Fruit fly (Drosophila melanogaster) whole organism: ENCODE measurements around the gene eIF3i.

Source experiments
- Dll ChIP-seq: fragments of >200 bp; optimal IDR thresholded peaks from 2 replicates; lab custom pipeline; 2017
- pan ChIP-seq: fragments of >200 bp; optimal IDR thresholded peaks from 2 replicates; lab custom pipeline; 2017
- usp ChIP-seq: fragments of >200 bp; optimal IDR thresholded peaks from 2 replicates; lab custom pipeline; 2017; ENCODE audit warnings: missing biosample characterization, missing genetic modification characterization, mixed read lengths

dm6 chr2L:4965923-4966322, 1.7 kb downstream of the eIF3i start:
- TF ChIP-seq usp (GFP tag; lab: Kevin White, UChicago) (no peak), pan (lab: Kevin White, UChicago) (no peak), Dll (lab: Kevin White, UChicago) (no peak)
